Worm (Caenorhabditis elegans) whole organism, young adult: ENCODE measurements around the gene ZK112.4.

Source experiments
- ceh-40 ChIP-seq: fragments of 200-800 bp; sonication (Bioruptor generic); IDR thresholded peaks from 2 replicates; pipeline ENCODE4 v1.3.6; 2022; ENCODE audit warnings: missing genetic modification characterization, missing compliant biosample characterization
- egl-18 ChIP-seq: fragments of 200-800 bp; sonication (Bioruptor generic); IDR thresholded peaks from 2 replicates; pipeline ENCODE4 v1.3.6; 2022; ENCODE audit warnings: missing genetic modification reagents, missing genetic modification characterization, missing compliant biosample characterization
- nfyb-1 ChIP-seq: fragments of 200-800 bp; sonication (Bioruptor generic); IDR thresholded peaks from 2 replicates; pipeline ENCODE4 v1.3.6; 2022; ENCODE audit warnings: missing genetic modification reagents, missing genetic modification characterization, missing compliant biosample characterization
- rpc-1 ChIP-seq, 2 experiments: fragments of 150-350 bp in 1 of 2; sonication (generic microtip) in 1 of 2; optimal IDR thresholded peaks; 2 replicates each; lab custom pipeline; 2014 to 2018; ENCODE audit warnings: missing biosample characterization in 1 of 2, missing genetic modification characterization in 1 of 2, missing genetic modification reagents in 1 of 2, missing genotype in 1 of 2
- ztf-3 ChIP-seq: fragments of 200-800 bp; sonication (Bioruptor generic); optimal IDR thresholded peaks from 2 replicates; lab custom pipeline; 2018; ENCODE audit warnings: mild to moderate bottlenecking, missing genetic modification characterization, missing compliant biosample characterization

- TF ChIP-seq nfyb-1 (GFP tag; lab: Robert Waterston, UW) = no peak
- no peak for TF ChIP-seq ztf-3 (GFP tag; lab: Kevin White, UChicago)
- no peak for TF ChIP-seq ceh-40 (GFP tag; lab: Robert Waterston, UW)
- TF ChIP-seq rpc-1 (optimal IDR thresholded peaks at IDR 0.05; lab: Kevin White, UChicago) = no peak
- TF ChIP-seq rpc-1 (tag; optimal IDR thresholded peaks at IDR 0.05; lab: Kevin White, UChicago) = no peak
- TF ChIP-seq egl-18 (GFP tag; lab: Robert Waterston, UW) = no peak
Observed at ce11 chrIII:7767415-7767814, 37.6 kb upstream of the ZK112.4 start, which contains the start of gene ZK686.5.
